Fruit fly (Drosophila melanogaster): Measurements from ENCODE around the gene CG46025.
A peak's percentile ranks its signal among the peaks of the same experiment; 100 is the strongest.

Gene CG46025

DNA sequence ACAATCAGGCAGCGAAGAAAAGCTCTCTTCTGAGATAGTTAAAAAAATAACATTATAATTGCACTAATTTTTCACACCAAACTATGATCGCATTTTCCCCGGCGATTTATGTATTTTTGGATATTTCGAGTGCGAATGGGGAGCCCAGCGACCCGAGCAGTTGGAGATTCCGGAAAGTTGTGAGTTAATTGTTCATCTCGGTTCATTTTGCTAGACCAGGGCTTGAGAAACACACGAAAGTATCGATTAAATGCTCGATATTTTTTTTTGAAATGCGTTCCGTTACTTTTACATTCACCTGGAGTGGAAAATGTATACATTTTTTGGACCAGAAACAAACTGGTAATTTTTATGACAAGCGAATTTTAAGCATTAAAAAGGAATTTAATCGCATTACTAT lies 56.5 kb downstream of the CG46025 start, which contains the start of gene Cdc14 (continued):
- TF ChIP-seq salm (tag; optimal IDR thresholded peaks at IDR 0.05) (no peak), p53 (GFP tag; optimal IDR thresholded peaks at IDR 0.05) (no peak), Bgb (GFP tag; IDR thresholded peaks at IDR 0.05; ENCODE audit: partially characterized antibody) (peak; percentile 55; the same call in 1 of the 2 replicates), Trl (optimal IDR thresholded peaks at IDR 0.05) (no peak), Trl (GFP tag; optimal IDR thresholded peaks at IDR 0.05) (no peak), CG34422 (GFP tag; IDR thresholded peaks at IDR 0.05) (peak; percentile 47; the same call in 1 of the 3 replicates), CG18764 (GFP tag; optimal IDR thresholded peaks at IDR 0.05) (no peak), fd102C (GFP tag; optimal IDR thresholded peaks at IDR 0.05) (no peak), CrebB (tag; optimal IDR thresholded peaks at IDR 0.05) (peak; percentile 23), CG12391 (tag; optimal IDR thresholded peaks at IDR 0.05) (no peak), CG2199 (GFP tag; IDR thresholded peaks at IDR 0.05) (no peak), nau (GFP tag; optimal IDR thresholded peaks at IDR 0.05) (no peak), eyg (GFP tag; optimal IDR thresholded peaks at IDR 0.05) (no peak), zf30C (GFP tag; optimal IDR thresholded peaks at IDR 0.05) (no peak), CG3281 (GFP tag; optimal IDR thresholded peaks at IDR 0.05) (no peak), Hey (tag; optimal IDR thresholded peaks at IDR 0.05) (no peak), hbn (GFP tag; IDR thresholded peaks at IDR 0.05; ENCODE audit: partially characterized antibody) (peak; percentile 66), Usf (GFP tag; optimal IDR thresholded peaks at IDR 0.05) (no peak), dysf (GFP tag; IDR thresholded peaks at IDR 0.05) (no peak), CG30020 (tag; optimal IDR thresholded peaks at IDR 0.05) (no peak), crc (GFP tag; optimal IDR thresholded peaks at IDR 0.05) (no peak), CG11560 (tag; IDR thresholded peaks at IDR 0.05) (no peak), nom (GFP tag; optimal IDR thresholded peaks at IDR 0.05) (peak; percentile 4), CG16813 (GFP tag; IDR thresholded peaks at IDR 0.05; ENCODE audit: partially characterized antibody) (peak; percentile 53; the same call in 2 of the 3 replicates), CG5953 (GFP tag; IDR thresholded peaks at IDR 0.05) (no peak; the same call in 1 of the 2 replicates), Dll (GFP tag; IDR thresholded peaks at IDR 0.05; ENCODE audit: partially characterized antibody) (peak; percentile 43; the same call in 1 of the 4 replicates), mirr (GFP tag; optimal IDR thresholded peaks at IDR 0.05) (peak; percentile 16), CG4707 (GFP tag; optimal IDR thresholded peaks at IDR 0.05) (no peak), H2.0 (GFP tag; IDR thresholded peaks at IDR 0.05) (no peak), ap (GFP tag; IDR thresholded peaks at IDR 0.05) (no peak), CG17186 (GFP tag; optimal IDR thresholded peaks at IDR 0.05) (peak; percentile 18), NFAT (GFP tag; IDR thresholded peaks at IDR 0.05) (peak; percentile 24; the same call in 1 of the 2 replicates), MTF-1 (GFP tag; optimal IDR thresholded peaks at IDR 0.05; ENCODE audit: borderline replicate concordance) (peak; percentile 20), HLHmδ (GFP tag; optimal IDR thresholded peaks at IDR 0.05) (peak; percentile 14), lola (GFP tag; optimal IDR thresholded peaks at IDR 0.05) (no peak), caup (GFP tag; optimal IDR thresholded peaks at IDR 0.05; ENCODE audit: severe bottlenecking) (peak; percentile 17), CG11093 (GFP tag; IDR thresholded peaks at IDR 0.05) (no peak), tna (GFP tag; IDR thresholded peaks at IDR 0.05; ENCODE audit: partially characterized antibody) (peak; percentile 58), luna (GFP tag; optimal IDR thresholded peaks at IDR 0.05) (no peak), Xrp1 (GFP tag; IDR thresholded peaks at IDR 0.05) (no peak), CG31441 (GFP tag; IDR thresholded peaks at IDR 0.05) (peak; percentile 29; the same call in 1 of the 2 replicates), CG7987 (GFP tag; optimal IDR thresholded peaks at IDR 0.05) (peak; percentile 46), D19A (tag; optimal IDR thresholded peaks at IDR 0.05) (peak; percentile 14), CG6175 (GFP tag; IDR thresholded peaks at IDR 0.05) (no peak), fu2 (GFP tag; optimal IDR thresholded peaks at IDR 0.05) (no peak), CG17328 (GFP tag; IDR thresholded peaks at IDR 0.05) (no peak), ro (GFP tag; IDR thresholded peaks at IDR 0.05) (no peak), wek (GFP tag; optimal IDR thresholded peaks at IDR 0.05) (no peak), CG12219 (GFP tag; optimal IDR thresholded peaks at IDR 0.05) (no peak), gro (GFP tag; optimal IDR thresholded peaks at IDR 0.05) (peak; percentile 23), Atf-2 (GFP tag; optimal IDR thresholded peaks at IDR 0.05) (no peak)

Measured in whole organism, embryonic.